Worm (Caenorhabditis elegans): Measurements from ENCODE around the gene C17C3.3.

- TF ChIP-seq cebp-1 (GFP tag; IDR thresholded peaks at IDR 0.05) (no peak), cebp-1 (tag; optimal IDR thresholded peaks at IDR 0.05) (no peak), ama-1 (optimal IDR thresholded peaks at IDR 0.05) (no peak), ama-1 (GFP tag; optimal IDR thresholded peaks at IDR 0.05) (no peak), dpl-1 (GFP tag; optimal IDR thresholded peaks at IDR 0.05) (no peak), nhr-80 (tag; optimal IDR thresholded peaks at IDR 0.05) (no peak), nfya-1 (tag; optimal IDR thresholded peaks at IDR 0.05; ENCODE audit: borderline replicate concordance, insufficient read depth) (no peak), cebp-2 (GFP tag; IDR thresholded peaks at IDR 0.05) (no peak)
These were observed 28.2 kb downstream of the C17C3.3 start, which contains the start of gene C17G10.13 for ce11 chrII:5589690-5590089.
